Fruit fly (Drosophila melanogaster): ENCODE results near the gene CheA75a.

- TF ChIP-seq CG8478 (optimal IDR thresholded peaks at IDR 0.05) (no peak), CTCF (optimal IDR thresholded peaks at IDR 0.05) (no peak)
Measured at dm6 chr3L:18215669-18216068, 36.2 kb upstream of the CheA75a start.
